Fruit fly (Drosophila melanogaster): ENCODE measurements around the gene Cwc25.

DNA sequence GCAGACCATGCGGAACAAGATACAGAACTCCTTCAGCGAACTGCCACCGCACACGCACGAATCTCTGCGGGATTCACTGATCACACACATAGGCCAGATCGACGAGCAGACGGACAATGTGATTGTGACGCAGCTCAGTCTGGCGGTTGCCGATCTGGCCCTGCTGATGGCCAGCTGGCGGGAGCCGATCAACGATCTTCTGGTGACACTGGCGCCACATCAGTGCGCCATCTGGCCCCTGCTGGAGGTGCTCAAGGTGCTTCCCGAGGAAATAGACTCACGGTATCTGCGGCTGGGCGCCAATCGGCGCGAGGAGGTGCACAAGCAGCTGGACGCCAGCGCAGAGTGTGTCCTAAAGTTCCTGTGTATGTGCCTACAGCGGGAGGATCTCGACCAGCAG lies 15.4 kb downstream of the Cwc25 start:
- TF ChIP-seq Dll (optimal IDR thresholded peaks at IDR 0.05): no peak
- no peak for TF ChIP-seq usp (GFP tag; optimal IDR thresholded peaks at IDR 0.05)
- TF ChIP-seq EcR (GFP tag; optimal IDR thresholded peaks at IDR 0.05): no peak

Measured in whole organism.